Worm (Caenorhabditis elegans): ENCODE measurements around the gene ncx-9.

The ncx-9 gene

DNA sequence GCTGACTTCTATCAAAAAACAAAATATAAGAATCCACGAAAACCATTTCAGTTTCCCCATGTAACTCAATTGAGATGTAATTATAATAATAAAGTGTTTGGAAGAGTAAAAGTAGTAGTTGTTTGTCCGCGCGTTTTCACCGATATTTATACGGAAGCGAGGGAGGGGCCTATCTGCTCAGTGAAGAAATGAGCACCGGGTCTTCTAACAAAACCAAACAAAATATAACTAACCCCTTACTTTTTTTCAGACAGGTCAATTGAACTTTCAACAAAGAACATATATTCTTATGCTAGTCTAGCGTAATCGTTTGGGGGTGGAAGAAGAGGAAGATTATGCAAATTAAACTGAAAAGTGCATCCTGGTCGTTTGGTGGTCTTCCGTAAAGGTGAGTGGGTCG is at the start of gene ncx-9:
Gene ncx-9, minus strand, starts transcription at position 101 of the 400 bp plus-strand sequence.
- TF ChIP-seq unc-62 (GFP tag; optimal IDR thresholded peaks at IDR 0.05), result no peak

ce11 chrV:5040925-5041324 is 45.9 kb upstream of the ncx-9 start, which contains the start of gene K11D12.8:
Gene K11D12.8 (minus strand): TSS chrV:5041001.
- TF ChIP-seq unc-62 (GFP tag; optimal IDR thresholded peaks at IDR 0.05), result no peak

DNA sequence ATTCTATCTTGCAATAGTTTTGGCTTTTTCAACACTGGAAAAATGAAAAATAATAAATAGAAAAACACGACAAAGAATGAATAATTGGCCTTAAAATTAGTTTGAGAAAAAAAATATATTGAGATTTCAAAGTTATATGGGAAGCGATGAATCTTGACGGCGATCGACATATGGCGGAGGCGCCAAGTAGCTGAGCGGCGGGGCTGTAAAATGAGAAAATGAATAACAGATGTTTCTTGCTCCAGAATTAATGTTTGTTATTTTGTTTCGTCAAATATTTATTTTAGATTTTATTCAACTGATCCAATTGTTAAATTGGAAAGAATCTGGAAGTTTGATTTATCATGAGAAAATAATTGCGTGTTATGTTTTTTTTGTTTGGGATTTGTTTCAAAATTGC is 44.5 kb upstream of the ncx-9 start, which contains the start of gene K11D12.11:
Gene K11D12.11, minus strand, starts transcription at position 42 of the 400 bp plus-strand sequence.
- no peak for TF ChIP-seq unc-62 (GFP tag; optimal IDR thresholded peaks at IDR 0.05)

DNA sequence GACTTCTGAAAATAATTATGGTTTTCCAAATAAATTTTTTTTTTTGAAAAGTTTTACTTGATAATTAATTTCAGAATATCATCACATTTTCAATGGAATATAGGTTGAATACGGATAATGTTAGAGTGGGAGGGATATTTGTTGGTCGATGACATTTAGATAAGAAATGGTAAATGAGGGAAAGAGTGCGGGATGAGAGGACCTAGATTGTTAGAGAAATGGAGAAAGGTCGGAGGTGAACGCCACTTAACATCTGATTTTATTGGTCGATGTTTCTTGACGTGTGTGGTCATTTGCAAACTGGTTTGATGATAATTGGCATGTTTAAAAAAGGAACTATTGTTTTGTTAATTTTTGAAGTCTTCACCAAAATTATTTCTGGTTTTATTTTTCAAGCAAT is 43.4 kb upstream of the ncx-9 start:
- TF ChIP-seq unc-62 (GFP tag; optimal IDR thresholded peaks at IDR 0.05), result no peak

DNA sequence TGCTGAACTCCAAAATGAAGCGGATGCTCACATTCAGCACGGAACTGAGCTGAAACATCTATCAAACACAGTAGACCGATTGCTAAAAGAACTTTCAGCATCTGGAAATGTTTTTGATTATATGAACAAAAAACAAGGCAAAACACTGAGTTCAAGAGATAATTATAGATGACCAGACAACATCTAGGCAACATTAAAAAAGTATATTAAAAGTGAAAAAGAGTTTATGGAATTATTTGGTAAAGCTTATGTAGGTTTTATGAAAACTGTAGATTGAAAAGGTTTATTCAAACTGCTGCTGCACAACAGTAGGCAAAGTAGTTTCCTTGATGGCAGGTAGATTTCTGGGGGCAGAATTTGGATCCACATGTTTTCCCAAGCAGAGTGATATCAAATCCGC is 41.3 kb upstream of the ncx-9 start, which contains the start of gene K11D12.7:
Gene K11D12.7, minus strand, starts transcription at position 101 of the 400 bp plus-strand sequence.
- TF ChIP-seq unc-62 (GFP tag; optimal IDR thresholded peaks at IDR 0.05), result no peak

DNA sequence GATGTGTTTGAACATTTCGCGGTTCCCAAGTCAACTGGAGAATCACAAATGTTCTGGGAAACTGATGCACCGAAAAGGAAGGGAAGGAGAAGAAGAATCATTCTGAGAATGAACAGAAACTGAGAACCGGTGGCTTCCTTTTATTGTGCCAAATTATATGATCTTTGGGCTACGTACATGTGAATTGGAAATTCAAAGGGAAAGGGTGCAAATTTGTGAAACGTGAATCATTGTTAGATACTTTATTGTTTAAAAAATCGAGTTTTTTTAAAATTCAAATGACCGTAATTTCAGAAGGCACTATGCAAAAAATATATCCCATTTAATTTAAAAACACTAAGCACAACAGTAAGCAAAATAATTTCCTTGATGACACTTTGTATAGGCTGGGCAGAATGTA is 40.0 kb upstream of the ncx-9 start, which contains the start of gene K11D12.6:
Gene K11D12.6, minus strand, starts transcription at position 101 of the 400 bp plus-strand sequence.
- no peak for TF ChIP-seq unc-62 (GFP tag; optimal IDR thresholded peaks at IDR 0.05)

ce11 chrV:5033099-5033498 is 38.0 kb upstream of the ncx-9 start, which contains the start of gene K11D12.13:
Gene K11D12.13 (plus strand): TSS chrV:5033399.
- no peak for TF ChIP-seq unc-62 (GFP tag; optimal IDR thresholded peaks at IDR 0.05)

DNA sequence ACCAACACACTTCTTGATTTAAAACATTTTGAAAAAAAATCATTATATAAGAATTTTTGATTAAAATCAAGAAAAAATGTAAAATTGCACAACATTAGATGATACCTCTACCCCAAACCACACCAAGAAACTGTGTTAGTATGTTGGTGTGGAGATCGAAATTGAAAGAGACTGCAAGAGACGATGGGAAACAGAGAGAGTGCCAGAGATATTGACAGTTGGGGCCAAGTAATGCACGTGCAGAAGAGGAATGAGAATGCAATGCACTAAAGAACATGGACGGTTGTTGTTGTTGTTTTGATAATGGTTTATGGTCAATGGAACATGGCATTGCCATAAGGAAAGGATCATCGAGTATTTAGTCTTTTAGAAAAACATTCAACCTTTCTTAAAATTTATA is 37.1 kb upstream of the ncx-9 start:
- TF ChIP-seq unc-62 (GFP tag; optimal IDR thresholded peaks at IDR 0.05), result no peak

ce11 chrV:5031764-5032163 is 36.7 kb upstream of the ncx-9 start:
- TF ChIP-seq unc-62 (GFP tag; optimal IDR thresholded peaks at IDR 0.05), result no peak

- TF ChIP-seq unc-62 (GFP tag; optimal IDR thresholded peaks at IDR 0.05), result no peak
Measured at ce11 chrV:5030715-5031114, 35.7 kb upstream of the ncx-9 start, which contains the start of gene swt-7. Gene swt-7 (minus strand): TSS chrV:5030815.

DNA sequence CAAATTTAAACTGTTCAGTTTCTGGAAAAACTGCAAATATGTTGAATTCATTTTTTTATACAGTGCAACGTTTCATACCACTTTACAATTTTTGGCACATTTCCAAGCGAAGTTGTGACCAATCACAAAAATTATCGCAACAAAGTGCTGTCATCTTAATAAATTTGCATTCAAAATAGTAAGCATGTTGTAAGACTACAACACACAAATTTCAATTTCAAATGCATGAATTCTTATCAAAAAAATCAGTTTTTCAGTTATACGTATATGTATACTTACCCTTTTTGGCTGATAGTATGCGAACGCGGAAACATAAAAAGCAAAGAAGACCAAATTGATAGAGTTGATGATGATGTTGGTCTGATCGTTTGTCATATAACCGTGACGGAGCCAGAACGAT is 35.2 kb upstream of the ncx-9 start:
- TF ChIP-seq unc-62 (GFP tag; optimal IDR thresholded peaks at IDR 0.05), result no peak

DNA sequence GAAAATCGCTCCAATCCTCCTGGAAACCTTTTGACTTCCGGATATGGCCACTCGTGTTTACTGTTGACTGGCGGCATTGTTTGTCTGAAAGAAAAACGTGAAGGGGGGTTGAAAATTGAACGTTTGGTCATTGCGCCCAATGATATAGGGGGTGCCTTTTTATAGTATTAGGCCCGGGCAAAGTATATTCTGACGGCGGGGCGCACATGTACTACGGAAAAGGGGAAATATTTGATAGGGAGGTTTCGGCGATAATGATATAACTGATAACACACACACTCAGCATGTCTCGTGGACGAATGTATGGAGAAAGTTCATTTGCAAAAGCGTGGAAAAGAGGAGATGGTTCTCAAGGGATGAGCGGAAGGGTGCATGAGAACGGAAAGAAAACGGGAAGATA is 32.6 kb upstream of the ncx-9 start, which contains the start of gene cpt-4:
Gene cpt-4, minus strand, starts transcription at position 84 of the 400 bp plus-strand sequence.
- no peak for TF ChIP-seq unc-62 (GFP tag; optimal IDR thresholded peaks at IDR 0.05)

DNA sequence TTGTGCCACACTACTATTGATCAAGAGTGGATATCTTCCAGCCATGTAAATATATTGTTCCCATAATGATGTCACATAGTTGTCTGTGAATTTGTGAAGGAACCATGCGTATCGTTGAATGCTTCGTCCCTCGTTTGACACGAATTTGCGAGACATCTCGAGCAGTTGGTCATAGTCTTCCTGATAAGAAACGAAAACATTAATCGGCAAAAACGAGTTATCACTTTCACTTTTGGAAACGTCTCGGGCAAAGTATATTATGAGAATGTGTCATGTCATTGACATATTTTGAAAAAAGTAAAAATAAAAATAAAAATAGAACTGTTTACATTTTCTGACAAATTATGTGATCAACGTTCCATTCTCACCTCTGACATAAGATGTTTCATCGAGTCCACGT is 31.4 kb upstream of the ncx-9 start:
- TF ChIP-seq unc-62 (GFP tag; optimal IDR thresholded peaks at IDR 0.05), result no peak

ce11 chrV:5023355-5023754 is 28.3 kb upstream of the ncx-9 start:
- TF ChIP-seq unc-62 (GFP tag; optimal IDR thresholded peaks at IDR 0.05), result no peak

DNA sequence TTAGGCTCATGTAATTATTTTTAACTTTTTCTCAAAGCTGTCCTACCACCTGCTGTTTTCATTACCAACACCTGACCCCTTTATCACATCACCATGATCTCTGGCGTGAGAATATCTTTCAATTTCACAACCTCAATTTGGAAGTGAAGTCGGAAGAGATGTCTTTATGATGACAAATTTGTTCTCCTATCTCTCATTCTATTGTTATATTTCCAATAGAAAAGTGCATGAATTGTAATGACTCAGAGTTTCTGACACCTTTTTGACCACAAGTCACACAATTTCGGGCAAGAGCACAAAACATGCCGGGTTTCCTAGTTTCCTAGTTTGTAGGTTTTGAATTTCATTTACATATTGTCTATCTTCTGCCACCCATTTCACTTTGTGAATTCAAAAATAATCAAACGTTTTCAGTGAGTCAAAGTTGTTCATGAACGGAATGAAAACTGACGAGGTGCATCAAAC is 23.8 kb upstream of the ncx-9 start, which contains the start of gene srr-4:
Gene srr-4, plus strand, starts transcription at position 415 of the 465 bp plus-strand sequence.
- no peak for TF ChIP-seq unc-62 (GFP tag; optimal IDR thresholded peaks at IDR 0.05)

DNA sequence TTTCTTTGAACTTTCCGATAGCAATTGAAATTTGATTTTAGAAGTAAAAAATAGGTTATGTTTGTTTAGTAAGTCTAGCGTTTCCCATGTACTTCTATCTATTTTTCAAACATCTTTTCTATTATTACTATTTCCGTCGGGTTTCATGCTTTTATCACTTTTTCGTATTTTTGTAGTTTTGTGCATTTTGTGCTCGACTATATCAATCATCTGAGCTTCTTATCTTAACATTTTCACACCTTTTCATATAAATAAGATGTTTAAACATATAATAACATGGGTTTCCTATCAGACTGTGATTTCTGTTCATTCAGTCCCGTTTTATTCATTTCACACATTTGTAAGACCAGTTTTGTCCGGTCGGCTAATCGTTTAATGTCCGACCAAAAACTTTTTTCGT is 23.0 kb upstream of the ncx-9 start:
- no peak for TF ChIP-seq unc-62 (GFP tag; optimal IDR thresholded peaks at IDR 0.05)

- no peak for TF ChIP-seq unc-62 (GFP tag; optimal IDR thresholded peaks at IDR 0.05)
Measured at ce11 chrV:5016728-5017127, 21.7 kb upstream of the ncx-9 start.

Measured in whole organism, dauer.